Worm (Caenorhabditis elegans) whole organism, young adult: ENCODE results near the gene npax-4.

Experiments
- C17E4.6 ChIP-seq: fragments of 200-800 bp; sonication (Bioruptor generic); IDR thresholded peaks from 2 replicates; pipeline ENCODE4 v1.3.6; 2022; ENCODE audit warnings: missing genetic modification reagents, missing genetic modification characterization, missing compliant biosample characterization
- F10E7.11 ChIP-seq: sonication (generic microtip); optimal IDR thresholded peaks from 2 replicates; lab custom pipeline; 2017; ENCODE audit warnings: mild to moderate bottlenecking, missing genetic modification characterization, moderate library complexity, missing compliant biosample characterization
- F23B12.7 ChIP-seq: sonication (generic microtip); optimal IDR thresholded peaks from 2 replicates; lab custom pipeline; 2017; ENCODE audit warnings: missing genetic modification characterization, mild to moderate bottlenecking, missing compliant biosample characterization, antibody characterized with exemption, moderate library complexity; ENCODE audit not compliant: insufficient read depth
- F52B5.7 ChIP-seq: sonication (generic microtip); optimal IDR thresholded peaks from 2 replicates; lab custom pipeline; 2016; ENCODE audit warnings: mild to moderate bottlenecking, missing genetic modification characterization, missing compliant biosample characterization
- F55B11.4 ChIP-seq: sonication (generic microtip); optimal IDR thresholded peaks from 2 replicates; lab custom pipeline; 2016; ENCODE audit warnings: missing compliant biosample characterization, missing genetic modification characterization, borderline replicate concordance; ENCODE audit not compliant: insufficient read depth
- F57A8.1 ChIP-seq: fragments of 200-800 bp; sonication (Bioruptor generic); optimal IDR thresholded peaks from 2 replicates; lab custom pipeline; 2018; ENCODE audit warnings: mild to moderate bottlenecking, missing genetic modification characterization, moderate library complexity, missing compliant biosample characterization
- K11D2.4 ChIP-seq: fragments of 200-800 bp; sonication (Bioruptor generic); IDR thresholded peaks from 2 replicates; pipeline ENCODE4 v1.3.6; 2022; ENCODE audit warnings: missing genetic modification reagents, missing genetic modification characterization, missing compliant biosample characterization
- K12H6.12 ChIP-seq: fragments of 200-800 bp; sonication (Bioruptor generic); optimal IDR thresholded peaks from 2 replicates; lab custom pipeline; 2018; ENCODE audit warnings: mild to moderate bottlenecking, missing genetic modification characterization, missing compliant biosample characterization
- T07F8.4 ChIP-seq: sonication (generic microtip); optimal IDR thresholded peaks from 2 replicates; lab custom pipeline; 2016; ENCODE audit warnings: mild to moderate bottlenecking, missing genetic modification characterization, moderate library complexity, missing compliant biosample characterization
- T26A5.8 ChIP-seq: sonication (generic microtip); optimal IDR thresholded peaks from 2 replicates; lab custom pipeline; 2016; ENCODE audit warnings: missing genetic modification characterization, missing compliant biosample characterization
- Y53F4B.3 ChIP-seq: fragments of 200-800 bp; sonication (Bioruptor generic); IDR thresholded peaks from 2 replicates; pipeline ENCODE4 v1.3.6; 2022; ENCODE audit warnings: missing genetic modification reagents, missing genetic modification characterization, missing compliant biosample characterization
- Y56A3A.18 ChIP-seq: fragments of 200-800 bp; sonication (Bioruptor generic); IDR thresholded peaks from 2 replicates; pipeline ENCODE4 v1.3.6; 2022; ENCODE audit warnings: missing genetic modification reagents, missing genetic modification characterization, missing compliant biosample characterization
- Y95B8A.8 ChIP-seq: fragments of 200-800 bp; sonication (Bioruptor generic); IDR thresholded peaks from 2 replicates; pipeline ENCODE4 v1.3.6; 2022; ENCODE audit warnings: missing genetic modification reagents, missing genetic modification characterization, missing compliant biosample characterization
- atf-7 ChIP-seq: sonication (generic microtip); optimal IDR thresholded peaks from 2 replicates; lab custom pipeline; 2017; ENCODE audit warnings: mild to moderate bottlenecking, missing genetic modification characterization, missing compliant biosample characterization
- athp-1 ChIP-seq: sonication (generic microtip); optimal IDR thresholded peaks from 2 replicates; lab custom pipeline; 2017; ENCODE audit warnings: mild to moderate bottlenecking, missing genetic modification characterization, missing compliant biosample characterization
- attf-5 ChIP-seq: fragments of 200-800 bp; sonication (Bioruptor generic); optimal IDR thresholded peaks from 2 replicates; lab custom pipeline; 2018; ENCODE audit warnings: mild to moderate bottlenecking, missing genetic modification characterization, missing compliant biosample characterization
- attf-6 ChIP-seq: fragments of 200-800 bp; sonication (Bioruptor generic); IDR thresholded peaks from 2 replicates; pipeline ENCODE4 v1.3.6; 2022; ENCODE audit warnings: missing genetic modification reagents, missing genetic modification characterization, missing compliant biosample characterization
- bed-2 ChIP-seq: fragments of 200-800 bp; sonication (Bioruptor generic); IDR thresholded peaks from 2 replicates; pipeline ENCODE4 v1.3.6; 2022; ENCODE audit warnings: missing genetic modification reagents, missing genetic modification characterization, missing compliant biosample characterization
- ccch-3 ChIP-seq: fragments of 200-800 bp; sonication (Bioruptor generic); optimal IDR thresholded peaks from 2 replicates; lab custom pipeline; 2018; ENCODE audit warnings: mild to moderate bottlenecking, missing genetic modification characterization, missing compliant biosample characterization
- cebp-2 ChIP-seq: fragments of 200-800 bp; sonication (Bioruptor generic); IDR thresholded peaks from 2 replicates; pipeline ENCODE4 v1.3.6; 2022; ENCODE audit warnings: missing genetic modification characterization, missing compliant biosample characterization
- ceh-100 ChIP-seq: fragments of 200-800 bp; sonication (Bioruptor generic); IDR thresholded peaks from 2 replicates; pipeline ENCODE4 v1.3.6; 2022; ENCODE audit warnings: missing genetic modification reagents, missing genetic modification characterization, missing compliant biosample characterization
- ceh-27 ChIP-seq: fragments of 200-800 bp; sonication (Bioruptor generic); optimal IDR thresholded peaks from 2 replicates; lab custom pipeline; 2018; ENCODE audit warnings: mild to moderate bottlenecking, missing genetic modification characterization, moderate library complexity, missing compliant biosample characterization
- ceh-58 ChIP-seq: fragments of 200-800 bp; sonication (Bioruptor generic); IDR thresholded peaks from 2 replicates; pipeline ENCODE4 v1.3.6; 2022; ENCODE audit warnings: missing genetic modification characterization, missing compliant biosample characterization
- dpl-1 ChIP-seq: fragments of 150-350 bp; optimal IDR thresholded peaks from 2 replicates; lab custom pipeline; 2014; ENCODE audit warnings: missing biosample characterization, missing genetic modification reagents, missing genetic modification characterization
- hlh-12 ChIP-seq: sonication (generic microtip); optimal IDR thresholded peaks from 2 replicates; lab custom pipeline; 2016; ENCODE audit warnings: missing genetic modification characterization, missing compliant biosample characterization
- hmg-1.2 ChIP-seq: fragments of 200-800 bp; sonication (Bioruptor generic); IDR thresholded peaks from 2 replicates; pipeline ENCODE4 v1.3.6; 2022; ENCODE audit warnings: missing genetic modification reagents, missing genetic modification characterization, missing compliant biosample characterization
- hmg-20 ChIP-seq: fragments of 200-800 bp; sonication (Bioruptor generic); IDR thresholded peaks from 2 replicates; pipeline ENCODE4 v1.3.6; 2022; ENCODE audit warnings: missing genetic modification reagents, missing genetic modification characterization, missing compliant biosample characterization
- hsf-1 ChIP-seq: fragments of 200-800 bp; sonication (Bioruptor generic); IDR thresholded peaks from 2 replicates; pipeline ENCODE4 v1.3.6; 2022; ENCODE audit warnings: missing genetic modification reagents, missing genetic modification characterization, missing compliant biosample characterization
- let-526 ChIP-seq: fragments of 200-800 bp; sonication (Bioruptor generic); IDR thresholded peaks from 2 replicates; pipeline ENCODE4 v1.3.6; 2022; ENCODE audit warnings: missing genetic modification reagents, missing genetic modification characterization, missing compliant biosample characterization
- lin-54 ChIP-seq: fragments of 200-800 bp; sonication (Bioruptor generic); optimal IDR thresholded peaks from 2 replicates; lab custom pipeline; 2018; ENCODE audit warnings: mild to moderate bottlenecking, missing genetic modification characterization, missing compliant biosample characterization
- madf-6 ChIP-seq: fragments of 200-800 bp; sonication (Bioruptor generic); IDR thresholded peaks from 2 replicates; pipeline ENCODE4 v1.3.6; 2022; ENCODE audit warnings: missing genetic modification reagents, missing genetic modification characterization, missing compliant biosample characterization
- madf-8 ChIP-seq: fragments of 200-800 bp; sonication (Bioruptor generic); conservative IDR thresholded peaks from 2 replicates; pipeline ENCODE4 v1.3.6; 2022; ENCODE audit warnings: missing genetic modification reagents, missing genetic modification characterization, missing compliant biosample characterization
- mel-28 ChIP-seq: sonication (generic microtip); optimal IDR thresholded peaks from 2 replicates; lab custom pipeline; 2016; ENCODE audit warnings: borderline replicate concordance, mild to moderate bottlenecking, missing genetic modification characterization, missing compliant biosample characterization
- nfya-2 ChIP-seq: fragments of 200-800 bp; sonication (Bioruptor generic); IDR thresholded peaks from 2 replicates; pipeline ENCODE4 v1.3.6; 2022; ENCODE audit warnings: missing genetic modification reagents, missing genetic modification characterization, missing compliant biosample characterization
- nfyb-1 ChIP-seq: fragments of 200-800 bp; sonication (Bioruptor generic); IDR thresholded peaks from 2 replicates; pipeline ENCODE4 v1.3.6; 2022; ENCODE audit warnings: missing genetic modification reagents, missing genetic modification characterization, missing compliant biosample characterization
- nhr-120 ChIP-seq: fragments of 200-800 bp; sonication (Bioruptor generic); IDR thresholded peaks from 2 replicates; pipeline ENCODE4 v1.3.6; 2022; ENCODE audit warnings: missing genetic modification characterization, missing compliant biosample characterization
- nhr-80 ChIP-seq: sonication (generic microtip); optimal IDR thresholded peaks from 2 replicates; lab custom pipeline; 2016; ENCODE audit warnings: missing genetic modification characterization, missing compliant biosample characterization
- nhr-90 ChIP-seq: sonication (generic microtip); optimal IDR thresholded peaks from 2 replicates; lab custom pipeline; 2016; ENCODE audit warnings: missing genotype, mild to moderate bottlenecking, missing genetic modification characterization, missing compliant biosample characterization
- pha-4 ChIP-seq: fragments of 150-350 bp; sonication (generic microtip); optimal IDR thresholded peaks from 2 replicates; lab custom pipeline; 2014; ENCODE audit warnings: missing biosample characterization, missing genetic modification reagents, missing genetic modification characterization
- repo-1 ChIP-seq: sonication (generic microtip); optimal IDR thresholded peaks from 2 replicates; lab custom pipeline; 2017; ENCODE audit warnings: mild to moderate bottlenecking, missing genetic modification characterization, missing compliant biosample characterization
- sea-2 ChIP-seq: fragments of 200-800 bp; sonication (Bioruptor generic); IDR thresholded peaks from 2 replicates; pipeline ENCODE4 v1.3.6; 2022; ENCODE audit warnings: missing genetic modification characterization, missing compliant biosample characterization
- snpc-3.4 ChIP-seq: sonication (generic microtip); optimal IDR thresholded peaks from 2 replicates; lab custom pipeline; 2017; ENCODE audit warnings: missing genetic modification characterization, mild to moderate bottlenecking, missing compliant biosample characterization, antibody characterized with exemption, moderate library complexity, missing genotype, missing genetic modification reagents
- sptf-2 ChIP-seq: fragments of 200-800 bp; sonication (Bioruptor generic); optimal IDR thresholded peaks from 2 replicates; lab custom pipeline; 2018; ENCODE audit warnings: mild to moderate bottlenecking, missing genetic modification characterization, missing compliant biosample characterization
- xnd-1 ChIP-seq: sonication (generic microtip); optimal IDR thresholded peaks from 2 replicates; lab custom pipeline; 2016; ENCODE audit warnings: missing genotype, missing genetic modification reagents, missing genetic modification characterization, missing compliant biosample characterization
- zim-3 ChIP-seq: sonication (generic microtip); optimal IDR thresholded peaks from 2 replicates; lab custom pipeline; 2017; ENCODE audit warnings: mild to moderate bottlenecking, missing genetic modification characterization, moderate library complexity, missing compliant biosample characterization
- ztf-18 ChIP-seq: sonication (generic microtip); optimal IDR thresholded peaks from 2 replicates; lab custom pipeline; 2016; ENCODE audit warnings: missing genotype, mild to moderate bottlenecking, missing genetic modification characterization, missing compliant biosample characterization
- ztf-25 ChIP-seq: fragments of 200-800 bp; sonication (Bioruptor generic); IDR thresholded peaks from 2 replicates; pipeline ENCODE4 v1.3.6; 2022; ENCODE audit warnings: missing genetic modification reagents, missing genetic modification characterization, missing compliant biosample characterization
- ztf-26 ChIP-seq: sonication (generic microtip); optimal IDR thresholded peaks from 2 replicates; lab custom pipeline; 2017; ENCODE audit warnings: missing genetic modification characterization, missing compliant biosample characterization
- ztf-6 ChIP-seq: fragments of 200-800 bp; sonication (Bioruptor generic); IDR thresholded peaks from 2 replicates; pipeline ENCODE4 v1.3.6; 2022; ENCODE audit warnings: missing genetic modification reagents, missing genetic modification characterization, missing compliant biosample characterization

npax-4 gene

ce11 chrIV:8927093-8927492 is 47.4 kb upstream of the npax-4 start (continued):
- TF ChIP-seq F55B11.4 (tag; lab: Kevin White, UChicago) (no peak), attf-5 (GFP tag; lab: Kevin White, UChicago) (peak; percentile 90), T07F8.4 (tag; lab: Kevin White, UChicago) (peak; percentile 91), pha-4 (tag; lab: Kevin White, UChicago) (no peak), madf-6 (GFP tag; lab: Robert Waterston, UW) (peak; percentile 74), atf-7 (peak; percentile 84), sptf-2 (peak; percentile 95), lin-54 (peak; percentile 82), zim-3 (peak; percentile 95), madf-8 (GFP tag; lab: Robert Waterston, UW) (0 out of 2 replicates have a peak, but pooled peaks have one; percentile 21), ccch-3 (GFP tag; lab: Kevin White, UChicago) (peak; percentile 38), ztf-6 (no peak), Y56A3A.18 (GFP tag; lab: Robert Waterston, UW) (peak; percentile 85), hmg-1.2 (GFP tag; lab: Robert Waterston, UW) (peak; percentile 78), ztf-18 (peak; percentile 89), mel-28 (peak; percentile 31), let-526 (peak; percentile 50; the same call in 1 of the 2 replicates), xnd-1 (tag; lab: Kevin White, UChicago) (peak; percentile 42), F52B5.7 (tag; lab: Kevin White, UChicago) (peak; percentile 92), ztf-26 (tag; lab: Kevin White, UChicago) (peak; percentile 78), K11D2.4 (GFP tag; lab: Robert Waterston, UW) (no peak), hmg-20 (GFP tag; lab: Robert Waterston, UW) (peak; percentile 70), ceh-100 (GFP tag; lab: Robert Waterston, UW) (peak; percentile 74), F23B12.7 (tag; lab: Kevin White, UChicago) (peak; percentile 92), hsf-1 (GFP tag; lab: Robert Waterston, UW) (peak; percentile 69), Y53F4B.3 (GFP tag; lab: Robert Waterston, UW) (0 out of 2 replicates have a peak, but pooled peaks have one; percentile 15), T26A5.8 (tag; lab: Kevin White, UChicago) (peak; percentile 86), nfyb-1 (GFP tag; lab: Robert Waterston, UW) (peak; percentile 91), ceh-27 (GFP tag; lab: Kevin White, UChicago) (peak; percentile 84), nhr-90 (tag; lab: Kevin White, UChicago) (peak; percentile 96), C17E4.6 (GFP tag; lab: Robert Waterston, UW) (peak; percentile 60), athp-1 (tag; lab: Kevin White, UChicago) (peak; percentile 96), ztf-25 (GFP tag; lab: Robert Waterston, UW) (peak; percentile 62; the same call in 1 of the 2 replicates), dpl-1 (GFP tag; lab: Kevin White, UChicago) (peak; percentile 11), snpc-3.4 (peak; percentile 89), attf-6 (GFP tag; lab: Robert Waterston, UW) (peak; percentile 48; the same call in 1 of the 2 replicates), ceh-58 (GFP tag; lab: Robert Waterston, UW) (0 out of 2 replicates have a peak, but pooled peaks have one; percentile 30), F57A8.1 (peak; percentile 70), hlh-12 (tag; lab: Kevin White, UChicago) (no peak), repo-1 (peak; percentile 94), nhr-120 (peak; percentile 89; the same call in 1 of the 2 replicates), F10E7.11 (tag; lab: Kevin White, UChicago) (peak; percentile 92), bed-2 (GFP tag; lab: Robert Waterston, UW) (no peak), sea-2 (GFP tag; lab: Robert Waterston, UW) (peak; percentile 83), cebp-2 (peak; percentile 86; the same call in 1 of the 2 replicates), Y95B8A.8 (0 out of 2 replicates have a peak, but pooled peaks have one; percentile 40), K12H6.12 (peak; percentile 64), nhr-80 (tag; lab: Kevin White, UChicago) (peak; percentile 75), nfya-2 (GFP tag; lab: Robert Waterston, UW) (no peak)
